Fruit fly (Drosophila melanogaster): ENCODE data around the gene CG33489.

DNA sequence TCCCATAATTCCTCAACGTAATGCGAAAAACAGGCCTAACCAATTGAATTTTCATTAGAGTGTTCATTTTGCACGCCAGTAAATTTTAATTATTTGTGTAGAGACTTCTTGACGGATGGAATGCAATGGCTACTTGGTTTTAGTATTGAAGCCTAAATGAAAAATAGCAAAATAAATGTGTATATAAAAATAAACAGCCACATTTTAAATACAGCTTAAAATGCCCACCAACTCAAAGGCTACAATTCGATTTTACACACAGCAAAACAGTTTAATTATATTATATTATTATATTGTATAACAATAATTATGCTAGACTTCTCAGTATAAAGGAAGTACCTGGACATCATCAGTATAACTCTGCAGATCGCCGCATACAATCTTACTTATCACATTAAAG lies 47.4 kb upstream of the CG33489 start, which contains the start of gene Akr1B:
- no peak for TF ChIP-seq ss (GFP tag; optimal IDR thresholded peaks at IDR 0.05)
- no peak for TF ChIP-seq Smox (GFP tag; optimal IDR thresholded peaks at IDR 0.05)
- TF ChIP-seq CG31627 (GFP tag; optimal IDR thresholded peaks at IDR 0.05), result no peak
- no peak for TF ChIP-seq eg (GFP tag; IDR thresholded peaks at IDR 0.05)
- no peak for TF ChIP-seq Sox102F (GFP tag; optimal IDR thresholded peaks at IDR 0.05)
- TF ChIP-seq CG8632 (GFP tag; optimal IDR thresholded peaks at IDR 0.05), result no peak
- TF ChIP-seq CG3919 (GFP tag; optimal IDR thresholded peaks at IDR 0.05), result no peak
- TF ChIP-seq Ets96B (tag; optimal IDR thresholded peaks at IDR 0.05), result no peak

Data from whole organism, prepupa.